Fruit fly (Drosophila melanogaster) whole organism, embryonic: ENCODE results near the gene CG13138.

Source experiments
- Ada2b ChIP-seq: fragments of 200-800 bp; sonication (Bioruptor generic); IDR thresholded peaks from 2 replicates; pipeline ENCODE4 v1.3.6; 2022; ENCODE audit warnings: missing biosample characterization, missing genetic modification characterization
- Atf3 ChIP-seq: fragments of 200-800 bp; sonication (Bioruptor generic); optimal IDR thresholded peaks from 3 replicates; lab custom pipeline; 2016; ENCODE audit warnings: missing biosample characterization, missing genetic modification characterization
- BEAF-32 ChIP-seq: fragments of 200-800 bp; sonication (Bioruptor generic); optimal IDR thresholded peaks from 3 replicates; lab custom pipeline; 2017; ENCODE audit warnings: missing biosample characterization, missing genetic modification characterization, mild to moderate bottlenecking, moderate library complexity, missing genetic modification reagents
- CG10209 ChIP-seq: fragments of 200-800 bp; sonication (Bioruptor generic); optimal IDR thresholded peaks from 3 replicates; lab custom pipeline; 2017; ENCODE audit warnings: missing biosample characterization, mild to moderate bottlenecking, missing genetic modification characterization, missing genetic modification reagents
- CG10431 ChIP-seq: fragments of 200-800 bp; sonication (Bioruptor generic); optimal IDR thresholded peaks from 3 replicates; lab custom pipeline; 2018; ENCODE audit warnings: missing biosample characterization, mild to moderate bottlenecking, missing genetic modification characterization
- CG12391 ChIP-seq: fragments of 200-800 bp; sonication (Bioruptor generic); optimal IDR thresholded peaks from 3 replicates; lab custom pipeline; 2018; ENCODE audit warnings: missing biosample characterization, mild to moderate bottlenecking, missing genetic modification characterization, moderate library complexity
- CG13296 ChIP-seq: fragments of 200-800 bp; sonication (Bioruptor generic); optimal IDR thresholded peaks from 3 replicates; lab custom pipeline; 2018; ENCODE audit warnings: missing biosample characterization, mild to moderate bottlenecking, missing genetic modification characterization
- CG13775 ChIP-seq: fragments of 200-800 bp; sonication (Bioruptor generic); optimal IDR thresholded peaks from 3 replicates; lab custom pipeline; 2017; ENCODE audit warnings: missing biosample characterization, mild to moderate bottlenecking, missing genetic modification characterization
- CG14710 ChIP-seq: fragments of 200-800 bp; sonication (Bioruptor generic); optimal IDR thresholded peaks from 3 replicates; lab custom pipeline; 2019; ENCODE audit warnings: missing biosample characterization, mild to moderate bottlenecking, missing genetic modification characterization, moderate library complexity
- CG15073 ChIP-seq: fragments of 200-800 bp; sonication (Bioruptor generic); optimal IDR thresholded peaks from 2 replicates; lab custom pipeline; 2016; ENCODE audit warnings: missing biosample characterization, missing genetic modification characterization
- CG3065 ChIP-seq: fragments of 200-800 bp; sonication (Bioruptor generic); optimal IDR thresholded peaks from 2 replicates; lab custom pipeline; 2016; ENCODE audit warnings: missing biosample characterization, missing genetic modification characterization
- CG4282 ChIP-seq: fragments of 200-800 bp; sonication (Bioruptor generic); optimal IDR thresholded peaks from 2 replicates; lab custom pipeline; 2016; ENCODE audit warnings: missing biosample characterization, missing genetic modification characterization
- CG4707 ChIP-seq: fragments of 200-800 bp; sonication (Bioruptor generic); optimal IDR thresholded peaks from 2 replicates; lab custom pipeline; 2018; ENCODE audit warnings: missing biosample characterization, mild to moderate bottlenecking, missing genetic modification characterization, moderate library complexity
- CG4820 ChIP-seq: fragments of 200-800 bp; sonication (Bioruptor generic); optimal IDR thresholded peaks from 3 replicates; lab custom pipeline; 2016; ENCODE audit warnings: missing biosample characterization, missing genetic modification characterization
- CG8388 ChIP-seq: fragments of 200-800 bp; sonication (Bioruptor generic); optimal IDR thresholded peaks from 2 replicates; lab custom pipeline; 2019; ENCODE audit warnings: missing biosample characterization, mild to moderate bottlenecking, missing genetic modification characterization, moderate library complexity
- CG9797 ChIP-seq: fragments of 200-800 bp; sonication (Bioruptor generic); optimal IDR thresholded peaks from 3 replicates; lab custom pipeline; 2018; ENCODE audit warnings: missing biosample characterization, mild to moderate bottlenecking, missing genetic modification characterization
- CG9876 ChIP-seq: fragments of 200-800 bp; sonication (Bioruptor generic); optimal IDR thresholded peaks from 2 replicates; lab custom pipeline; 2016; ENCODE audit warnings: missing biosample characterization, missing genetic modification characterization
- D19B ChIP-seq: fragments of 200-800 bp; sonication (Bioruptor generic); optimal IDR thresholded peaks from 2 replicates; lab custom pipeline; 2017; ENCODE audit warnings: missing biosample characterization, mild to moderate bottlenecking, missing genetic modification characterization
- Deaf1 ChIP-seq: fragments of 200-800 bp; optimal IDR thresholded peaks from 3 replicates; lab custom pipeline; 2019; ENCODE audit warnings: missing biosample characterization, mild to moderate bottlenecking, missing genetic modification characterization, moderate library complexity
- Drgx ChIP-seq: fragments of 200-800 bp; sonication (Bioruptor generic); IDR thresholded peaks from 2 replicates; pipeline ENCODE4 v1.3.6; 2022; ENCODE audit warnings: missing biosample characterization, missing genetic modification characterization
- Fer2 ChIP-seq: fragments of 200-800 bp; sonication (Bioruptor generic); optimal IDR thresholded peaks from 2 replicates; lab custom pipeline; 2018; ENCODE audit warnings: missing biosample characterization, mild to moderate bottlenecking, missing genetic modification characterization, moderate library complexity
- GATAe ChIP-seq: fragments of 200-800 bp; sonication (Bioruptor generic); conservative IDR thresholded peaks from 2 replicates; pipeline ENCODE4 v1.3.6; 2022; ENCODE audit warnings: missing biosample characterization, missing genetic modification characterization
- Hand ChIP-seq: fragments of 200-800 bp; sonication (Bioruptor generic); optimal IDR thresholded peaks from 2 replicates; lab custom pipeline; 2017; ENCODE audit warnings: mild to moderate bottlenecking, missing biosample characterization, missing genetic modification reagents, missing genetic modification characterization
- Hsf ChIP-seq: fragments of 200-800 bp; sonication (Bioruptor generic); optimal IDR thresholded peaks from 3 replicates; lab custom pipeline; 2016; ENCODE audit warnings: missing biosample characterization, missing genetic modification characterization
- Kr ChIP-seq: fragments of 200-800 bp; sonication (Bioruptor generic); optimal IDR thresholded peaks from 2 replicates; lab custom pipeline; 2017; ENCODE audit warnings: missing biosample characterization, mild to moderate bottlenecking, missing genetic modification characterization
- Lhr ChIP-seq: fragments of 200-800 bp; sonication (Bioruptor generic); optimal IDR thresholded peaks from 3 replicates; lab custom pipeline; 2017; ENCODE audit warnings: mild to moderate bottlenecking, missing biosample characterization, missing genetic modification reagents, missing genetic modification characterization
- Med ChIP-seq: fragments of 200-800 bp; sonication (Bioruptor generic); peaks from one replicate; lab custom pipeline; 2016; ENCODE audit warnings: missing biosample characterization, missing genetic modification characterization, mild to moderate bottlenecking, inconsistent platforms, moderate library complexity
- Tbp ChIP-seq: fragments of >200 bp; optimal IDR thresholded peaks from 2 replicates; lab custom pipeline; 2018; ENCODE audit warnings: missing biosample characterization, missing genetic modification characterization
- al ChIP-seq: fragments of 200-800 bp; sonication (Bioruptor generic); IDR thresholded peaks from 2 replicates; pipeline ENCODE4 v1.3.6; 2022; ENCODE audit warnings: missing biosample characterization, missing genetic modification characterization
- ase ChIP-seq: fragments of 200-800 bp; sonication (Bioruptor generic); IDR thresholded peaks from 3 replicates; pipeline ENCODE4 v1.3.6; 2022; ENCODE audit warnings: missing biosample characterization, missing genetic modification characterization
- ato ChIP-seq: fragments of 200-800 bp; sonication (Bioruptor generic); IDR thresholded peaks from 2 replicates; pipeline ENCODE4 v1.3.6; 2022; ENCODE audit warnings: missing biosample characterization, missing genetic modification characterization; ENCODE audit not compliant: partially characterized antibody
- chif ChIP-seq, 2 experiments: fragments of 200-800 bp; sonication (Bioruptor generic); optimal IDR thresholded peaks; 3 replicates each; lab custom pipeline; 2016; ENCODE audit warnings: missing biosample characterization in 2 of 2, missing genetic modification characterization in 2 of 2
- corto ChIP-seq: fragments of 200-800 bp; sonication (Bioruptor generic); optimal IDR thresholded peaks from 2 replicates; lab custom pipeline; 2016; ENCODE audit warnings: missing biosample characterization, mild to moderate bottlenecking, missing genetic modification characterization, moderate library complexity
- croc ChIP-seq: fragments of 200-800 bp; sonication (Bioruptor generic); conservative IDR thresholded peaks from 3 replicates; pipeline ENCODE4 v1.3.6; 2022; ENCODE audit warnings: missing biosample characterization, missing genetic modification characterization
- danr ChIP-seq: fragments of 200-800 bp; sonication (Bioruptor generic); IDR thresholded peaks from 2 replicates; pipeline ENCODE4 v1.3.6; 2022; ENCODE audit warnings: missing biosample characterization, missing genetic modification characterization
- dpn ChIP-seq, 2 experiments: fragments of 200-800 bp; sonication (Bioruptor generic); optimal IDR thresholded peaks; 3 replicates each; lab custom pipeline; 2016; ENCODE audit warnings: missing biosample characterization in 2 of 2, missing genetic modification characterization in 2 of 2
- dysf ChIP-seq: fragments of 200-800 bp; sonication (Bioruptor generic); IDR thresholded peaks from 3 replicates; pipeline ENCODE4 v1.3.6; 2022; ENCODE audit warnings: missing biosample characterization, missing genetic modification characterization
- fd64A ChIP-seq: fragments of 200-800 bp; sonication (Bioruptor generic); optimal IDR thresholded peaks from 3 replicates; lab custom pipeline; 2018; ENCODE audit warnings: missing biosample characterization, mild to moderate bottlenecking, missing genetic modification characterization
- ftz-f1 ChIP-seq: fragments of 200-800 bp; sonication (Bioruptor generic); optimal IDR thresholded peaks from 2 replicates; lab custom pipeline; 2016; ENCODE audit warnings: missing biosample characterization, missing genetic modification characterization
- gcm2 ChIP-seq: fragments of 200-800 bp; sonication (Bioruptor generic); optimal IDR thresholded peaks from 2 replicates; lab custom pipeline; 2016; ENCODE audit warnings: missing biosample characterization, missing genetic modification characterization
- h ChIP-seq: fragments of >200 bp; optimal IDR thresholded peaks from 2 replicates; lab custom pipeline; 2017
- hkb ChIP-seq, 2 experiments: fragments of 200-800 bp in 1 of 2; fragments of >200 bp in 1 of 2; sonication (Bioruptor generic) in 1 of 2; IDR thresholded peaks in 1 of 2; optimal IDR thresholded peaks in 1 of 2; 2 replicates each; pipeline versions ENCODE4 v1.3.6 to Lab custom; 2017 to 2022; ENCODE audit warnings: missing biosample characterization in 1 of 2, missing genetic modification characterization in 1 of 2
- inv ChIP-seq: fragments of 200-800 bp; sonication (Bioruptor generic); IDR thresholded peaks from 2 replicates; pipeline ENCODE4 v1.3.6; 2022; ENCODE audit warnings: missing biosample characterization, missing genetic modification characterization; ENCODE audit not compliant: partially characterized antibody
- ken ChIP-seq: fragments of 200-800 bp; sonication (Bioruptor generic); IDR thresholded peaks from 3 replicates; pipeline ENCODE4 v1.3.6; 2022; ENCODE audit warnings: missing biosample characterization, missing genetic modification characterization
- lab ChIP-seq: fragments of 200-800 bp; sonication (Bioruptor generic); optimal IDR thresholded peaks from 3 replicates; lab custom pipeline; 2017; ENCODE audit warnings: missing biosample characterization, missing genetic modification characterization, mild to moderate bottlenecking, moderate library complexity, missing genetic modification reagents
- org-1 ChIP-seq: fragments of 200-800 bp; sonication (Bioruptor generic); optimal IDR thresholded peaks from 2 replicates; lab custom pipeline; 2017; ENCODE audit warnings: missing biosample characterization, missing genetic modification characterization
- slbo ChIP-seq: fragments of 200-800 bp; sonication (Bioruptor generic); IDR thresholded peaks from 2 replicates; pipeline ENCODE4 v1.3.6; 2022; ENCODE audit warnings: missing biosample characterization, missing genetic modification characterization
- sr ChIP-seq: fragments of 200-800 bp; sonication (Bioruptor generic); IDR thresholded peaks from 3 replicates; pipeline ENCODE4 v1.3.6; 2022; ENCODE audit warnings: missing biosample characterization, missing genetic modification characterization
- sug ChIP-seq: fragments of 200-800 bp; optimal IDR thresholded peaks from 2 replicates; lab custom pipeline; 2019; ENCODE audit warnings: missing biosample characterization, mild to moderate bottlenecking, missing genetic modification characterization, moderate library complexity
- tll ChIP-seq, 2 experiments: fragments of 200-800 bp in 1 of 2; fragments of >200 bp in 1 of 2; sonication (Bioruptor generic) in 1 of 2; optimal IDR thresholded peaks; 2 replicates each; lab custom pipeline; 2017 to 2019; ENCODE audit warnings: missing biosample characterization in 2 of 2, missing genetic modification characterization in 2 of 2, mild to moderate bottlenecking in 1 of 2, moderate library complexity in 1 of 2
- usp ChIP-seq: fragments of >200 bp; optimal IDR thresholded peaks from 2 replicates; lab custom pipeline; 2017; ENCODE audit warnings: missing biosample characterization, missing genetic modification characterization

The CG13138 gene

DNA sequence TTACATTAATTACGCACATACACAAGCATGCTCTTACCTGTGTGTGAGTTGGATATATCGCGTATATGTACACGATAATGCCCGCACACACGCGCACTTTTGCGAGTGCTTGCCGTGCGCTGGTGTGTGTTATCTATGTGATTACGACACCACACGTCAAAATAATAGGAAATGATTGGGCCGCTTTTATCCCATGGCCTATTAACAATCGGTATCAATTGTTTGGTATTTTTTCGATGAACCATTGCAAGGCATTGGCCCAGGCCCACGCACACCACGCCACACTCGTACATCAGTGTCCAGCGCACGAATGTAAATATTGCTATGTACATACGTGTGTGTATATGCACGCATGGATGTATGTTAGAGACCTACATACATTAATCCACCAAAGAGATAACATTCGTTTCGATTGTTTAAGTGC, 33.0 kb upstream of the CG13138 start (continued):
- no peak for TF ChIP-seq corto (GFP tag; lab: Kevin White, UChicago)
- peak; percentile 74 for TF ChIP-seq CG10431 (GFP tag; lab: Kevin White, UChicago)
- TF ChIP-seq CG13775 (GFP tag; lab: Kevin White, UChicago), result peak; percentile 50
- TF ChIP-seq Drgx (GFP tag; lab: Robert Waterston, UW), result no peak
- peak; percentile 64 for TF ChIP-seq slbo (GFP tag; lab: Robert Waterston, UW)
- TF ChIP-seq Ada2b, result no peak
- TF ChIP-seq sr (GFP tag; lab: Robert Waterston, UW), result no peak
- no peak for TF ChIP-seq Kr (GFP tag; lab: Kevin White, UChicago)
- TF ChIP-seq Lhr (GFP tag; lab: Kevin White, UChicago), result peak; percentile 24
- TF ChIP-seq gcm2, result peak; percentile 22
- TF ChIP-seq ato (GFP tag; lab: Robert Waterston, UW), result peak; percentile 13; the same call in 1 of the 2 replicates
- TF ChIP-seq ftz-f1 (GFP tag; lab: Kevin White, UChicago), result peak; percentile 83
- peak; percentile 63 for TF ChIP-seq CG10209 (GFP tag; lab: Kevin White, UChicago)
- TF ChIP-seq Hsf (GFP tag; lab: Kevin White, UChicago), result peak; percentile 44
- peak; percentile 20 for TF ChIP-seq Hand (GFP tag; lab: Kevin White, UChicago)
- no peak for TF ChIP-seq ken (GFP tag; lab: Robert Waterston, UW)
- no peak for TF ChIP-seq org-1 (GFP tag; lab: Kevin White, UChicago)
- TF ChIP-seq CG9876 (GFP tag; lab: Kevin White, UChicago), result no peak
- peak; percentile 46 for TF ChIP-seq CG12391
- no peak for TF ChIP-seq croc (GFP tag; lab: Robert Waterston, UW)
- TF ChIP-seq sug (tag; lab: Kevin White, UChicago), result peak; percentile 87
- no peak for TF ChIP-seq Tbp (GFP tag; lab: Kevin White, UChicago)
- TF ChIP-seq CG8388 (GFP tag; lab: Kevin White, UChicago), result peak; percentile 48
- TF ChIP-seq CG14710, result peak; percentile 56
- peak; percentile 38 for TF ChIP-seq Fer2 (tag; lab: Kevin White, UChicago)
- TF ChIP-seq CG3065 (GFP tag; lab: Kevin White, UChicago), result no peak
- TF ChIP-seq CG4707, result peak; percentile 65
- TF ChIP-seq CG4282, result no peak
- TF ChIP-seq BEAF-32 (GFP tag; lab: Kevin White, UChicago), result peak; percentile 62
- peak; percentile 40 for TF ChIP-seq Deaf1 (tag; lab: Kevin White, UChicago)
- no peak for TF ChIP-seq h (lab: Kevin White, UChicago)
- TF ChIP-seq danr (GFP tag; lab: Robert Waterston, UW), result no peak
- TF ChIP-seq dysf (GFP tag; lab: Robert Waterston, UW), result no peak; the same call in 2 of the 3 replicates
- peak in 1 of 2 experiments; percentile 41 for TF ChIP-seq chif (GFP tag; optimal IDR thresholded peaks at IDR 0.05; lab: Kevin White, UChicago)
- peak; percentile 93 for TF ChIP-seq GATAe (GFP tag; lab: Robert Waterston, UW)
- no peak for TF ChIP-seq al (GFP tag; lab: Robert Waterston, UW)
- no peak for TF ChIP-seq usp
- no peak for TF ChIP-seq CG15073
- TF ChIP-seq tll (GFP tag; optimal IDR thresholded peaks at IDR 0.05; lab: Kevin White, UChicago), result no peak
- TF ChIP-seq hkb (optimal IDR thresholded peaks at IDR 0.05; lab: Kevin White, UChicago), result no peak
- TF ChIP-seq hkb (GFP tag; IDR thresholded peaks at IDR 0.05; lab: Robert Waterston, UW), result peak; percentile 69
- TF ChIP-seq Atf3, result no peak
- peak; percentile 35 for TF ChIP-seq CG9797 (GFP tag; lab: Kevin White, UChicago)
- TF ChIP-seq inv (GFP tag; lab: Robert Waterston, UW), result no peak
- TF ChIP-seq dpn (GFP tag; optimal IDR thresholded peaks at IDR 0.05; lab: Kevin White, UChicago), result peak; percentile 44 to 62
- peak; percentile 90 for TF ChIP-seq CG13296 (GFP tag; lab: Kevin White, UChicago)
- peak; percentile 93 for TF ChIP-seq lab (GFP tag; lab: Kevin White, UChicago)
- TF ChIP-seq ase, result no peak
- TF ChIP-seq fd64A (GFP tag; lab: Kevin White, UChicago), result no peak
- TF ChIP-seq Med (GFP tag; lab: Kevin White, UChicago), result peak; percentile 93
- TF ChIP-seq D19B, result peak; percentile 54
- peak; percentile 2 for TF ChIP-seq CG4820
